Fruit fly (Drosophila melanogaster) Kc167 (cell line): ENCODE data around the gene CG14965.

Experiments
- Myc ChIP-seq: fragments of >200 bp; optimal IDR thresholded peaks from 2 replicates; lab custom pipeline; 2017; ENCODE audit warnings: missing external identifiers
- Sin3A ChIP-seq: fragments of >200 bp; optimal IDR thresholded peaks from 2 replicates; lab custom pipeline; 2018; ENCODE audit warnings: missing external identifiers
- h ChIP-seq: fragments of >200 bp; optimal IDR thresholded peaks from 3 replicates; lab custom pipeline; 2018; ENCODE audit warnings: missing external identifiers
- insv ChIP-seq: fragments of >200 bp; optimal IDR thresholded peaks from 3 replicates; lab custom pipeline; 2018; ENCODE audit warnings: missing external identifiers
- psq ChIP-seq: fragments of >200 bp; optimal IDR thresholded peaks from 2 replicates; lab custom pipeline; 2017; ENCODE audit warnings: missing external identifiers
- ttk ChIP-seq: sonication (Bioruptor generic); optimal IDR thresholded peaks from 2 replicates; lab custom pipeline; 2017; ENCODE audit warnings: missing external identifiers

The CG14965 gene

dm6 chr3L:3164951-3165350 lies 27.3 kb downstream of the CG14965 start, which contains the start of gene CG32280:
Gene CG32280 (plus strand): TSS chr3L:3165181.
- TF ChIP-seq psq (lab: Kevin White, UChicago) (no peak), h (lab: Kevin White, UChicago) (no peak), Sin3A (lab: Kevin White, UChicago) (no peak), insv (lab: Kevin White, UChicago) (no peak), ttk (lab: Kevin White, UChicago) (no peak), Myc (no peak)

DNA sequence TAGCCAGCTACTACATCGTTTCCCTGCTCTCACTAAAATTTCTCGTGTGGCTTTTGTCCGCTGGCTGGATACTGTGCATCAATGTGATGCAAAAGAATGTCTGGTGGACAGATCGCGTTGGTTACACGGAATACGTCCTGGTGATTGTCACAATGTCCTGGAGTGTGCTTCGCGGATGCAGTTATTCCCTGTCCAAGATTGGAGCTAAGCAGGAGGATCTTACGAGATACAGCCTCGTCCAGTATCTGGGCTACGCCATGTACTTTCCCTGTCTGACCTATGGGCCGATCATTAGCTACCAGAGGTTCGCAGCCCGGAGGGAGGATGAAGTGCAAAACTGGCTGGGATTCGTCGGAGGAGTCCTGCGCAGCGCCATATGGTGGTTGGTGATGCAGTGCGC lies 29.7 kb downstream of the CG14965 start:
- no peak for TF ChIP-seq psq (lab: Kevin White, UChicago)
- TF ChIP-seq ttk (lab: Kevin White, UChicago) = peak; percentile 95

DNA sequence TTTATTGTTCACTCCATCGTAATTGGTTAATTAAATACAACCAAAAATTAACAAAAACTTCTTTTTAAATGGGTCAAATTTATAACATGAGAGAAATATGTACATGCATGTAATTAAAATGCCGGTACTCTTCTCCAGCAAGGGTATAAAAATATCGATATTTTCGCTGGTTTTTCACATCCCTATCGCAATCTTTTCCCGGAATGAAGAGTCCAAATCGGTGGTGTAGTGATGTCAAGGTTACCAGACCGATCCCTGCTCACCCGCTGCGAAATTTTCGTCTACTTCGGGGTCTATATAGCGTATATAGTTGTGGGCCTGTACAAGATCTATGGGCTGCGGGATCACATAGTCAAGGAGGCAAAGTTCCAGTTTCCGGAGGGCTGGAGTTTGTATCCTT lies 30.3 kb downstream of the CG14965 start, which contains the start of gene rasp:
Gene rasp (plus strand): TSS at position 213 of the 400 bp plus-strand sequence.
- TF ChIP-seq Sin3A (lab: Kevin White, UChicago) (no peak), psq (lab: Kevin White, UChicago) (no peak), Myc (no peak), ttk (lab: Kevin White, UChicago) (no peak), insv (lab: Kevin White, UChicago) (no peak), h (lab: Kevin White, UChicago) (no peak)

DNA sequence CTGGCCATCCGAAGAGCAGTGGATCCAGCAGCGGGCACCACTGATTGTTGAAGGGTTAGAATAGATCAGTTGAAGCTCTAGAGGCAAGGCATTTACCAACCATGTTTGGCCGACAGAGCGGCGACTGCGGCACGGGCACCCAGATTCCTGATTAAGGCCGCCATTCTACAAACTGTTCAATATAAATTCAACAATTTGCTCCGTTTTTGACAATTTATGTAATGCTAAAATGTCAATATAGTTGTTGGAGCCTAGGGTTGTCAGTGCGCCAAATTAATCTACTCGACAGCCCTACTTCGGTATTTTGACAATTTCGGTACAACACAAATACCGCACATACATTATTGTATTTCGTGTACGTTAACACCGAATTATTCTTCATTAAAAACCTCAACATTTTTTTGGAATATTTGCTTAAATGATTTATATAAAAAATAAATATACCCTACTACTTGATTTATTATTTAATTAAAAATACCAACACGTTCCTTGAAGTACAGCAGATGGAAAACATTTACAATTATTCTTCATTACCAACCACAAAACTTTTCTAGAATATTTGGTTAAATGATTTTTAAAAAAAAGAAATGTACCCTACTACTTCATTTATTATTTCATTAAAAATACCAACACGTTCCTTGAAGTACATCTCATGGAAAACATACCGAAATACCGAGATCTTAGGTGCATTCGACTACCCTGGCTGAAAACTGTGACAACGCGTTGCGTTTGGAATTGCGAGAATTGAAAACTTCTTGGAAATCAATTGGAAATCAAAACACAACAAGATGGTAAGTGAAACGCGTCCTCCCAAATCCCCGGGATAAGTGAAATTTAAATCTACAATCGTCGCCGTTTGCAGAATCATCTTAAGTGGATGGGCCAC lies 32.7 kb downstream of the CG14965 start, which contains the start of the genes ND-30 and CG15812:
Gene ND-30 (minus strand): TSS at position 270 of the 886 bp plus-strand sequence.
Gene CG15812 (plus strand): TSS at position 683 of the 886 bp plus-strand sequence.
- TF ChIP-seq Myc = no peak
- TF ChIP-seq ttk (lab: Kevin White, UChicago) = no peak
- TF ChIP-seq h (lab: Kevin White, UChicago) = peak; percentile 37
- no peak for TF ChIP-seq Sin3A (lab: Kevin White, UChicago)
- TF ChIP-seq psq (lab: Kevin White, UChicago) = no peak

dm6 chr3L:3157651-3158050 lies 34.6 kb downstream of the CG14965 start:
- TF ChIP-seq psq (lab: Kevin White, UChicago) (no peak), ttk (lab: Kevin White, UChicago) (no peak), Sin3A (lab: Kevin White, UChicago) (no peak), insv (lab: Kevin White, UChicago) (no peak), h (lab: Kevin White, UChicago) (no peak), Myc (no peak)

- TF ChIP-seq h (lab: Kevin White, UChicago) (no peak), ttk (lab: Kevin White, UChicago) (no peak), psq (lab: Kevin White, UChicago) (no peak), Sin3A (lab: Kevin White, UChicago) (no peak)
Measured at dm6 chr3L:3150376-3150775, 41.9 kb downstream of the CG14965 start.

- TF ChIP-seq ttk (lab: Kevin White, UChicago) (no peak), Myc (no peak), h (lab: Kevin White, UChicago) (no peak), insv (lab: Kevin White, UChicago) (no peak), psq (lab: Kevin White, UChicago) (no peak), Sin3A (lab: Kevin White, UChicago) (no peak)
Measured at dm6 chr3L:3149060-3149872, 43.0 kb downstream of the CG14965 start.

DNA sequence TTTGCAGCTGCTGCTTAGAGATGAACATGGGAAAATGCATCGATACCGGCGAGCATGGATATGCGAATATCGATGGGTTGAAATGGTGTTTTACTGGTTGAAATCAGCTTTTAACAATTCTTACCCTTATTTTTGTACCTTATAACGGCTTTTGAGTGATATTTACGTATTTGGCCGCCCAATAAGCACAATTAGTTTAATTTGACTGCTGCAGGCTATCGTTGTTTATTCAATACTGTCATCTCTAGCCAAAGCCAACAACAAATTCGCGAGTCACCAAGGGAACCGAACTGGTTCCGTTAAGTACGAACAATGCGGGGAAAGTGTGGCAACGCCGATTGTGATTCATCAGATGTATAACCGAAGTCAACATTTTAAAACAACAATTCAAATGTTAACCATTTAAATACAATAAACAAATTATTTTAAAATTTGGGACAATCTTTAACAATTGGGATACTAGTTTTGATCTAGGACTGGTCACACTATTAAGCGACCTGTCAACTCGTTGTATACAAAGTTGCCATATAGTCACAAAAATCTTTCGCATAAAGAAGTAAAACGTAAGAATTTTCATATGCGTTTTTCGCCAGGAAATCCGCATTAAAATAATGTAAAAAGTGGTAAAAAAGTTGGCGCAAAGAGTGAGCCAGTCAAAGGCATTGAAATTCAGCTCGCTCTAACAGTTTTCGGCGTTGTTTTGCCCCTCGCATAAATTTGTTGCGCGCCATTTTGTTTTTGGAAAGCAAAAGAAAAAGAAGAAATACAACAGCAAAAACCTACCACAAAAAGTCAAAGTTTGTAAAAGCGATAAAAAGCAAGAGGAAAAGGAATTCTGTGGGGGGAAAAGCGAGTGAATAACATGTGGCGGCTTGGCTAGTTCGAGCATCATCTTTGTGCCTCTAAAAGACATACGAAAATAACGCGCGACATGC lies 43.9 kb downstream of the CG14965 start, which contains the start of the genes Usp5 and BtbVII:
Gene Usp5 (minus strand): TSS at position 234 of the 935 bp plus-strand sequence.
Gene BtbVII (plus strand): TSS at position 522 of the 935 bp plus-strand sequence.
- TF ChIP-seq Myc (no peak), h (lab: Kevin White, UChicago) (no peak)

DNA sequence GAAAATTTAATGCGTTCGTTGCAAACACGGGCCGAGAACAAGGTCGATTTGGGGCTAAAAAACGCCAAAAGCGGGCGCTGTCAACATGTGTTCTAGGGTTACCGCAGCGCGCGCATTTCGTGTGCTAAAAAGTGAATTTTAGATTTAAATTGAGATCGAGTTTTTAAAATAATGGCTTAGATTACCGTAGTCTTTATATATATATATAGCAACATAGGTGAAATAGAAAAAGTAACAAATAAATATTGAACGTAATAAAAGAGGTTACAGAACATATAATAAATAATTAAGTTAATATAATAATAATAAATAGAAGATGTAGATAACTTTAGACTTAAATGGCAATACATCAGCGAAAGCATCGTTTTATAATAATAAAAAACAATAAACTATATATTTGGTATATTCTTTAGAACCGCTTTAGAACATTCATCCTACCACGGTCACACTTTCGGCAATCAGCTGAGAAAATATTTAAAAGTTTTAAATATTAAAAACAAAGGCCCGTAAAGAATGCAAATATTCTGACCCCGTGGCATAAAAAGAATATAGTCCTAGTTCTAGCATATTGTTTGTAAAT lies 48.8 kb downstream of the CG14965 start, which contains the start of the genes CG11537 and Alg2:
Gene CG11537 (minus strand): TSS at position 75 of the 580 bp plus-strand sequence.
Gene Alg2 (plus strand): TSS at position 426 of the 580 bp plus-strand sequence.
- TF ChIP-seq h (lab: Kevin White, UChicago) (no peak), psq (lab: Kevin White, UChicago) (no peak), Sin3A (lab: Kevin White, UChicago) (no peak), ttk (lab: Kevin White, UChicago) (no peak), insv (lab: Kevin White, UChicago) (no peak), Myc (no peak)
